Fruit fly (Drosophila melanogaster): ENCODE data around the gene Mst36Fa.

The Mst36Fa gene

DNA sequence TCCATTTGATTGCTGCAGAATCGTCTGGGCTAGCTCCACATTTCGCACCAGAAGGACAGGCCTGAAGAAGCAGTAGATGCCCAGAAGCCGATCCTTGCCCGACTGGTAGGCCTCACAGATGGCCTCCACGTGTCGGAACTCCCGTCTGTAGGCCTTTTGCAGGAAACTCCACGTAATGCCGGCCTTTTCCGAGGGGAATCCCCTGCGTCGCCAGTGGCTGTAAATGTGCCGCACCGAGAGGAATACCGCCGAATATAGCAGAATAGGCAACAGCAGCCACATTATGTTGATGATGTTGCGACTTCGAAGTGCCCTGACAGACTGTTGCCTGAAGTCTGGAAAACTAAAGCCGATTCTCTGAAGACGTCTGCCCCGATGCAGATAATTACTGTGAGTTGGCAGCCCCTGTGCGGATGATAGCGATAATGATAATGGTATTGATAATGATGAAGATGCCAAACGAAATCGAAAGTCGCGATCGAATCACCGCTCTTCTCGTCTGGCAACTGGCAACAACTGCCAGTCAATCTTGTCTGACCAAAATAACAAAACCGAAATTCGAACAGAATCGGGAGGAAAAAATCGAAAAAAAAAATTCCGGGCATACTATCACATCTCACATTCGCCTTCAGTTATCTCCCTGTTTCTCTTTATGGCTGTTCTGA lies 24.0 kb downstream of the Mst36Fa start, which contains the start of gene Cyp310a1:
Cyp310a1 (minus strand) TSS at position 348 of the 665 bp plus-strand sequence.
- TF ChIP-seq twi (tag; optimal IDR thresholded peaks at IDR 0.05) (peak; percentile 83), trem (tag; optimal IDR thresholded peaks at IDR 0.05) (peak; percentile 48), Med (GFP tag) (peak; percentile 34), gce (GFP tag; IDR thresholded peaks at IDR 0.05) (no peak), Hey (tag; optimal IDR thresholded peaks at IDR 0.05) (no peak), CG10959 (GFP tag; IDR thresholded peaks at IDR 0.05) (no peak)

DNA sequence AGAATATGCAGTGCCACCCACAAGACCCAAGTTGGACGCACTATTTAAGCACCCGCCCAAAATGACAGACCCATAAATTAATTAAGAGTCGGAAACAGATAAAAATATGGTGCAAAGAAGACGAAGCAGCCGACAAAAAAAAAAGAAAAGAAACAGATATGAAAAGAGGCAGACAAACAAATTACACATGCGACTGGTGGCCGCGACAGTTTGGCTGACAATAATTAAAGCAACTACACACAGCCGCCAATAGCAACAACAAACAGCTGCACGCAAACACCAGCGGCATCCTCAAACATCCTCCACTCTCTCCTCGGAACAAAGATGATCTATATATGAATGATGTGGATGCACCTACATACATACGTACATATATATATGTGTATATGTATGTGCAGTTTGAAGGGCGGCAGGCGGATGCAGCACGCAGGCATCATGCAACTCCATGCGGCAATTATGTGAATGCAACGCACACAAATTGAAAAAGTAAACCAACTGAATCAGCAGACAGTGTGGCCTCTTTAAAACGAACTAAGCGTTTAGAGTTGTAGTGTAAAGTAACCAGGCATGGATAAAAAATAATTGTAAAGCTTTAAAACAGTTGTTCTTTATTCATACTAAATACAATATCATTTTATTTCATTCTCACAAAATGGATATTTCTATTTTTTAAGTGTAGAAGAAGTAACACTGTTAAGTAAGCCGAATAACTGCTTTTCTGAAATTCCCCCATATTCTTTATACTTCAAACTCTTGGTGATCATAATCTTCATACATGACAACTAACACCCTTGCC lies 28.7 kb downstream of the Mst36Fa start:
- TF ChIP-seq grau (tag; optimal IDR thresholded peaks at IDR 0.05) (peak; percentile 93), Blimp-1 (GFP tag; optimal IDR thresholded peaks at IDR 0.05) (peak; percentile 10), Ssrp (tag; optimal IDR thresholded peaks at IDR 0.05) (peak; percentile 62), Hmx (GFP tag; optimal IDR thresholded peaks at IDR 0.05) (no peak), CG15269 (tag; optimal IDR thresholded peaks at IDR 0.05) (peak; percentile 2), dm (GFP tag; optimal IDR thresholded peaks at IDR 0.05) (peak; percentile 16), CG11504 (tag; optimal IDR thresholded peaks at IDR 0.05) (peak; percentile 53), CG12391 (tag; optimal IDR thresholded peaks at IDR 0.05) (peak; percentile 57), Hmr (GFP tag; optimal IDR thresholded peaks at IDR 0.05) (peak; percentile 7), Ada2b (GFP tag; IDR thresholded peaks at IDR 0.05) (peak; percentile 34; the same call in 1 of the 2 replicates), CG16863 (GFP tag; optimal IDR thresholded peaks at IDR 0.05) (peak; percentile 12), CG33557 (GFP tag; optimal IDR thresholded peaks at IDR 0.05) (peak; percentile 20), crol (GFP tag; IDR thresholded peaks at IDR 0.05) (no peak), CG3847 (GFP tag; IDR thresholded peaks at IDR 0.05) (0 out of 2 replicates have a peak, but pooled peaks have one; percentile 18), ATbp (GFP tag; optimal IDR thresholded peaks at IDR 0.05) (peak; percentile 6), fd96Cb (tag; optimal IDR thresholded peaks at IDR 0.05) (peak; percentile 23), CG17385 (GFP tag; optimal IDR thresholded peaks at IDR 0.05) (peak; percentile 35), CG8388 (GFP tag; optimal IDR thresholded peaks at IDR 0.05) (peak; percentile 57), CG11085 (GFP tag; IDR thresholded peaks at IDR 0.05) (no peak), lmd (GFP tag; IDR thresholded peaks at IDR 0.05) (0 out of 2 replicates have a peak, but pooled peaks have one; percentile 31), vvl (GFP tag; IDR thresholded peaks at IDR 0.05) (peak; percentile 23; the same call in 1 of the 2 replicates), unpg (GFP tag; optimal IDR thresholded peaks at IDR 0.05) (peak; percentile 56), CG2875 (GFP tag; optimal IDR thresholded peaks at IDR 0.05) (peak; percentile 37), CG2678 (tag; optimal IDR thresholded peaks at IDR 0.05) (peak; percentile 13), Deaf1 (tag; optimal IDR thresholded peaks at IDR 0.05) (no peak), Xbp1 (GFP tag; optimal IDR thresholded peaks at IDR 0.05) (peak; percentile 18), Hr78 (GFP tag; optimal IDR thresholded peaks at IDR 0.05) (peak in 1 of 2 experiments; percentile 52), ken (GFP tag; IDR thresholded peaks at IDR 0.05) (0 out of 3 replicates have a peak, but pooled peaks have one; percentile 47), NC2β (GFP tag; optimal IDR thresholded peaks at IDR 0.05) (no peak), HmgD (GFP tag; optimal IDR thresholded peaks at IDR 0.05) (no peak), zfh1 (GFP tag; IDR thresholded peaks at IDR 0.05) (peak; percentile 53; the same call in 1 of the 3 replicates), corto (GFP tag; optimal IDR thresholded peaks at IDR 0.05) (no peak), en (GFP tag; optimal IDR thresholded peaks at IDR 0.05) (peak; percentile 36), Dip2 (GFP tag; IDR thresholded peaks at IDR 0.05) (no peak), ewg (GFP tag; optimal IDR thresholded peaks at IDR 0.05) (peak; percentile 5), ranshi (GFP tag; IDR thresholded peaks at IDR 0.05) (0 out of 2 replicates have a peak, but pooled peaks have one; percentile 19), row (GFP tag; IDR thresholded peaks at IDR 0.05) (peak; percentile 69), dimm (GFP tag; IDR thresholded peaks at IDR 0.05) (0 out of 2 replicates have a peak, but pooled peaks have one; percentile 4), CG18619 (GFP tag; optimal IDR thresholded peaks at IDR 0.05) (peak; percentile 14)

Measured in whole organism, embryonic.